Worm (Caenorhabditis elegans): ENCODE data around the gene R31.2.

R31.2 gene

ce11 chrV:11888656-11889055, 28.7 kb upstream of the R31.2 start:
- TF ChIP-seq lin-13 (GFP tag; optimal IDR thresholded peaks at IDR 0.05) (peak; percentile 21), dmd-4 (tag; optimal IDR thresholded peaks at IDR 0.05) (no peak), gmeb-1 (tag; optimal IDR thresholded peaks at IDR 0.05) (no peak)

ce11 chrV:11889115-11889935, 28.0 kb upstream of the R31.2 start:
- TF ChIP-seq nhr-237 (tag; optimal IDR thresholded peaks at IDR 0.05) (no peak), ama-1 (optimal IDR thresholded peaks at IDR 0.05) (peak; percentile 56), fos-1 (tag; optimal IDR thresholded peaks at IDR 0.05) (peak; percentile 33), nhr-77 (tag; optimal IDR thresholded peaks at IDR 0.05) (no peak), ztf-11 (tag; optimal IDR thresholded peaks at IDR 0.05) (no peak), mbf-1 (tag; optimal IDR thresholded peaks at IDR 0.05) (no peak), blmp-1 (tag; optimal IDR thresholded peaks at IDR 0.05; ENCODE audit: insufficient read depth) (peak; percentile 45), mdl-1 (tag; optimal IDR thresholded peaks at IDR 0.05) (no peak), crh-2 (tag; optimal IDR thresholded peaks at IDR 0.05) (peak; percentile 9), nhr-6 (tag; optimal IDR thresholded peaks at IDR 0.05) (peak; percentile 62), Y55F3AM.14 (GFP tag; optimal IDR thresholded peaks at IDR 0.05) (peak; percentile 62), sma-9 (GFP tag; optimal IDR thresholded peaks at IDR 0.05) (peak; percentile 41), sma-9 (tag; optimal IDR thresholded peaks at IDR 0.05) (no peak), F13H6.1 (tag; optimal IDR thresholded peaks at IDR 0.05) (no peak), nhr-12 (tag; optimal IDR thresholded peaks at IDR 0.05) (no peak), mab-5 (tag; optimal IDR thresholded peaks at IDR 0.05) (peak; percentile 21), gmeb-1 (tag; optimal IDR thresholded peaks at IDR 0.05) (peak; percentile 52), nhr-11 (tag; optimal IDR thresholded peaks at IDR 0.05) (no peak), nhr-21 (tag; optimal IDR thresholded peaks at IDR 0.05) (peak; percentile 7), alr-1 (tag; optimal IDR thresholded peaks at IDR 0.05) (no peak), lsy-2 (tag; optimal IDR thresholded peaks at IDR 0.05) (peak in 1 of 2 experiments; percentile 70), lin-13 (GFP tag; optimal IDR thresholded peaks at IDR 0.05) (peak; percentile 14), ztf-4 (tag; optimal IDR thresholded peaks at IDR 0.05) (peak; percentile 60), aly-2 (tag; optimal IDR thresholded peaks at IDR 0.05) (no peak), nhr-129 (tag; optimal IDR thresholded peaks at IDR 0.05) (peak; percentile 53), ceh-82 (tag; optimal IDR thresholded peaks at IDR 0.05) (no peak), zag-1 (tag; optimal IDR thresholded peaks at IDR 0.05) (no peak), skn-1 (tag; optimal IDR thresholded peaks at IDR 0.05) (no peak), ZK546.5 (tag; optimal IDR thresholded peaks at IDR 0.05) (no peak)

DNA sequence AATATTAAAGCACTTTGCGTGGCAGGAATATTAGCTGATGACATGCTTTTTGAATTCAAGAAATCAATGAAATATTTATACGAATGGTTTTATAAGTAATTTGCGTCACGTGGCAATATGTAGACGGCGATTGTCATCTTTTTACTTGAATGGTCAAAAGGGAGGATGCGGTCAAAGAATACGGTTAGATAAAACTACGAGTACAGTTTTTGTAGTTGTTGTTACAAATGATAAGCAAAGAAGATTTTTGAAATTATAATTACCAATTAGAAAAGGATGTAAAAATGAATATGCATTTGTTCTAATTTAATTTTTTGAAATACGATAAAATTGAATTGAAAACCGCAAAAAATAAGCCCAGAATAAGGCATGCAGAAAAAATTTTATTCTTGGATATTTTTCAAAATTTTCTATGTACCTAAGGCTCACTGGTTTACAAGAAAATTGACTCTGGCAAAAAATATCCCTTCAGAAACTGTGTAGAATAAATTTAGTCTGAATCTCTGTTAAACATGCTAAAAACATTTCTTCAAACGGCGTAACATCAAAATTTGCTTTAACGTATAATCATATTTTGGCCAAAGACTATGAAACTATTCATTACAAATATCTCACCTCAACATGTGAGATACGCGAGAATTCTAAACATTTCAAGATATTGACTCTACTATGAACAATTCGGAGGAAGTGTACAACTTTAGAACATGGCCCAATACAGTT, 26.1 kb upstream of the R31.2 start, which contains the start of the genes sodh-2 and srx-76:
TSS of gene sodh-2 (minus strand) at position 101 of the 720 bp plus-strand sequence.
TSS of gene srx-76 (plus strand) at position 670 of the 720 bp plus-strand sequence.
- TF ChIP-seq ztf-11 (tag; optimal IDR thresholded peaks at IDR 0.05) (no peak), peb-1 (tag; optimal IDR thresholded peaks at IDR 0.05) (no peak), nhr-129 (tag; optimal IDR thresholded peaks at IDR 0.05) (no peak), ztf-1 (GFP tag; conservative IDR thresholded peaks at IDR 0.05) (no peak), lin-11 (tag; optimal IDR thresholded peaks at IDR 0.05) (no peak)

- TF ChIP-seq nhr-25 (tag; optimal IDR thresholded peaks at IDR 0.05) (no peak), nhr-129 (tag; optimal IDR thresholded peaks at IDR 0.05) (no peak), skn-1 (tag; optimal IDR thresholded peaks at IDR 0.05) (no peak), nhr-21 (tag; optimal IDR thresholded peaks at IDR 0.05) (no peak)
Measured at ce11 chrV:11893975-11894374, 23.4 kb upstream of the R31.2 start, which contains the start of gene K12G11.6. TSS of gene K12G11.6 (plus strand) at chrV:11894331.
